Worm (Caenorhabditis elegans) whole organism, young adult: ENCODE measurements around the gene atp-4.

Experiments used
- B0019.2 ChIP-seq: fragments of 200-800 bp; sonication (Bioruptor generic); conservative IDR thresholded peaks from 2 replicates; pipeline ENCODE4 v1.3.6; 2022; ENCODE audit warnings: missing genetic modification reagents, missing genetic modification characterization, missing compliant biosample characterization
- B0035.1 ChIP-seq: sonication (generic microtip); optimal IDR thresholded peaks from 2 replicates; lab custom pipeline; 2016; ENCODE audit warnings: missing genetic modification characterization, mild to moderate bottlenecking, missing compliant biosample characterization, missing genotype, missing genetic modification reagents
- C06A6.2 ChIP-seq: fragments of 200-800 bp; sonication (Bioruptor generic); conservative IDR thresholded peaks from 2 replicates; pipeline ENCODE4 v1.3.6; 2022; ENCODE audit warnings: missing genetic modification characterization, missing compliant biosample characterization
- C17E4.6 ChIP-seq: fragments of 200-800 bp; sonication (Bioruptor generic); IDR thresholded peaks from 2 replicates; pipeline ENCODE4 v1.3.6; 2022; ENCODE audit warnings: missing genetic modification reagents, missing genetic modification characterization, missing compliant biosample characterization
- F22D6.2 ChIP-seq: sonication (generic microtip); optimal IDR thresholded peaks from 2 replicates; lab custom pipeline; 2016; ENCODE audit warnings: mild to moderate bottlenecking, missing genetic modification characterization, missing compliant biosample characterization
- F39B2.1 ChIP-seq: fragments of 200-800 bp; sonication (Bioruptor generic); IDR thresholded peaks from 2 replicates; pipeline ENCODE4 v1.3.6; 2022; ENCODE audit warnings: missing genetic modification reagents, missing genetic modification characterization, missing compliant biosample characterization
- F57C9.4 ChIP-seq: sonication (generic microtip); optimal IDR thresholded peaks from 2 replicates; lab custom pipeline; 2017; ENCODE audit warnings: mild to moderate bottlenecking, missing genetic modification characterization, missing compliant biosample characterization
- T26A5.8 ChIP-seq: sonication (generic microtip); optimal IDR thresholded peaks from 2 replicates; lab custom pipeline; 2016; ENCODE audit warnings: missing genetic modification characterization, missing compliant biosample characterization
- Y95B8A.8 ChIP-seq: fragments of 200-800 bp; sonication (Bioruptor generic); IDR thresholded peaks from 2 replicates; pipeline ENCODE4 v1.3.6; 2022; ENCODE audit warnings: missing genetic modification reagents, missing genetic modification characterization, missing compliant biosample characterization
- ZK185.1 ChIP-seq: sonication (generic microtip); optimal IDR thresholded peaks from 2 replicates; lab custom pipeline; 2016; ENCODE audit warnings: mild to moderate bottlenecking, missing genetic modification characterization, missing compliant biosample characterization; ENCODE audit not compliant: poor library complexity, severe bottlenecking
- ama-1 ChIP-seq, 3 experiments: fragments of 150-350 bp in 1 of 3; sonication (generic microtip) in 2 of 3; optimal IDR thresholded peaks; 2 replicates each; lab custom pipeline; 2014 to 2018; ENCODE audit warnings: missing biosample characterization in 2 of 3, missing genetic modification characterization in 2 of 3, missing genetic modification reagents in 2 of 3
- aptf-2 ChIP-seq: fragments of 200-800 bp; sonication (Bioruptor generic); conservative IDR thresholded peaks from 2 replicates; pipeline ENCODE4 v1.3.6; 2022; ENCODE audit warnings: missing genetic modification reagents, missing genetic modification characterization, missing compliant biosample characterization
- aptf-3 ChIP-seq: fragments of 200-800 bp; sonication (Bioruptor generic); IDR thresholded peaks from 2 replicates; pipeline ENCODE4 v1.3.6; 2022; ENCODE audit warnings: missing genetic modification characterization, missing compliant biosample characterization
- atf-7 ChIP-seq: sonication (generic microtip); optimal IDR thresholded peaks from 2 replicates; lab custom pipeline; 2017; ENCODE audit warnings: mild to moderate bottlenecking, missing genetic modification characterization, missing compliant biosample characterization
- attf-3 ChIP-seq: fragments of 200-800 bp; sonication (Bioruptor generic); conservative IDR thresholded peaks from 2 replicates; pipeline ENCODE4 v1.3.6; 2022; ENCODE audit warnings: missing genetic modification reagents, missing genetic modification characterization, missing compliant biosample characterization
- attf-5 ChIP-seq: fragments of 200-800 bp; sonication (Bioruptor generic); optimal IDR thresholded peaks from 2 replicates; lab custom pipeline; 2018; ENCODE audit warnings: mild to moderate bottlenecking, missing genetic modification characterization, missing compliant biosample characterization
- bed-1 ChIP-seq: fragments of 200-800 bp; sonication (Bioruptor generic); IDR thresholded peaks from 2 replicates; pipeline ENCODE4 v1.3.6; 2022; ENCODE audit warnings: missing genetic modification reagents, missing genetic modification characterization, missing compliant biosample characterization
- bed-2 ChIP-seq: fragments of 200-800 bp; sonication (Bioruptor generic); IDR thresholded peaks from 2 replicates; pipeline ENCODE4 v1.3.6; 2022; ENCODE audit warnings: missing genetic modification reagents, missing genetic modification characterization, missing compliant biosample characterization
- cebp-2 ChIP-seq: fragments of 200-800 bp; sonication (Bioruptor generic); IDR thresholded peaks from 2 replicates; pipeline ENCODE4 v1.3.6; 2022; ENCODE audit warnings: missing genetic modification characterization, missing compliant biosample characterization
- chd-7 ChIP-seq: sonication (generic microtip); optimal IDR thresholded peaks from 2 replicates; lab custom pipeline; 2016; ENCODE audit warnings: mild to moderate bottlenecking, missing genetic modification characterization, moderate library complexity, missing compliant biosample characterization
- die-1 ChIP-seq: sonication (generic microtip); optimal IDR thresholded peaks from 2 replicates; lab custom pipeline; 2016; ENCODE audit warnings: missing genotype, mild to moderate bottlenecking, missing genetic modification characterization, missing compliant biosample characterization
- dox-1 ChIP-seq: fragments of 200-800 bp; sonication (Bioruptor generic); IDR thresholded peaks from 2 replicates; pipeline ENCODE4 v1.3.6; 2022; ENCODE audit warnings: missing genetic modification reagents, missing genetic modification characterization, missing compliant biosample characterization
- efl-1 ChIP-seq: fragments of 150-350 bp; optimal IDR thresholded peaks from 2 replicates; lab custom pipeline; 2014; ENCODE audit warnings: missing biosample characterization, missing genetic modification reagents, missing genetic modification characterization
- him-1 ChIP-seq: sonication (generic microtip); optimal IDR thresholded peaks from 2 replicates; lab custom pipeline; 2016; ENCODE audit warnings: missing genotype, missing genetic modification reagents, missing genetic modification characterization, missing compliant biosample characterization
- let-607 ChIP-seq, 2 experiments: fragments of 200-800 bp in 1 of 2; sonication (Bioruptor generic) in 1 of 2; sonication (generic microtip) in 1 of 2; optimal IDR thresholded peaks; 2 replicates each; lab custom pipeline; 2016 to 2018; ENCODE audit warnings: mild to moderate bottlenecking in 2 of 2, missing compliant biosample characterization in 2 of 2, missing genetic modification characterization in 2 of 2, moderate library complexity in 2 of 2, missing genotype in 1 of 2
- lin-54 ChIP-seq: fragments of 200-800 bp; sonication (Bioruptor generic); optimal IDR thresholded peaks from 2 replicates; lab custom pipeline; 2018; ENCODE audit warnings: mild to moderate bottlenecking, missing genetic modification characterization, missing compliant biosample characterization
- lsl-1 ChIP-seq: fragments of 200-800 bp; sonication (Bioruptor generic); optimal IDR thresholded peaks from 2 replicates; lab custom pipeline; 2018; ENCODE audit warnings: mild to moderate bottlenecking, missing genetic modification characterization, moderate library complexity, missing compliant biosample characterization
- madf-3 ChIP-seq: fragments of 200-800 bp; sonication (Bioruptor generic); IDR thresholded peaks from 2 replicates; pipeline ENCODE4 v1.3.6; 2022; ENCODE audit warnings: missing genetic modification reagents, missing genetic modification characterization, missing compliant biosample characterization
- madf-8 ChIP-seq: fragments of 200-800 bp; sonication (Bioruptor generic); conservative IDR thresholded peaks from 2 replicates; pipeline ENCODE4 v1.3.6; 2022; ENCODE audit warnings: missing genetic modification reagents, missing genetic modification characterization, missing compliant biosample characterization
- mcd-1 ChIP-seq: fragments of 200-800 bp; sonication (Bioruptor generic); IDR thresholded peaks from 2 replicates; pipeline ENCODE4 v1.3.6; 2022; ENCODE audit warnings: missing genetic modification reagents, missing genetic modification characterization, missing compliant biosample characterization
- mes-4 ChIP-seq: sonication (generic microtip); optimal IDR thresholded peaks from 2 replicates; lab custom pipeline; 2016; ENCODE audit warnings: missing genotype, missing genetic modification characterization, missing compliant biosample characterization
- nfyb-1 ChIP-seq: fragments of 200-800 bp; sonication (Bioruptor generic); IDR thresholded peaks from 2 replicates; pipeline ENCODE4 v1.3.6; 2022; ENCODE audit warnings: missing genetic modification reagents, missing genetic modification characterization, missing compliant biosample characterization
- nhr-120 ChIP-seq: fragments of 200-800 bp; sonication (Bioruptor generic); IDR thresholded peaks from 2 replicates; pipeline ENCODE4 v1.3.6; 2022; ENCODE audit warnings: missing genetic modification characterization, missing compliant biosample characterization
- nhr-90 ChIP-seq: sonication (generic microtip); optimal IDR thresholded peaks from 2 replicates; lab custom pipeline; 2016; ENCODE audit warnings: missing genotype, mild to moderate bottlenecking, missing genetic modification characterization, missing compliant biosample characterization
- snpc-1.3 ChIP-seq: sonication (generic microtip); optimal IDR thresholded peaks from 2 replicates; lab custom pipeline; 2017; ENCODE audit warnings: missing genetic modification characterization, mild to moderate bottlenecking, missing compliant biosample characterization, antibody characterized with exemption, moderate library complexity, missing genotype, missing genetic modification reagents; ENCODE audit not compliant: insufficient read depth
- snpc-3.4 ChIP-seq: sonication (generic microtip); optimal IDR thresholded peaks from 2 replicates; lab custom pipeline; 2017; ENCODE audit warnings: missing genetic modification characterization, mild to moderate bottlenecking, missing compliant biosample characterization, antibody characterized with exemption, moderate library complexity, missing genotype, missing genetic modification reagents
- ztf-25 ChIP-seq: fragments of 200-800 bp; sonication (Bioruptor generic); IDR thresholded peaks from 2 replicates; pipeline ENCODE4 v1.3.6; 2022; ENCODE audit warnings: missing genetic modification reagents, missing genetic modification characterization, missing compliant biosample characterization
- ztf-28 ChIP-seq: fragments of 200-800 bp; sonication (Bioruptor generic); IDR thresholded peaks from 2 replicates; pipeline ENCODE4 v1.3.6; 2022; ENCODE audit warnings: missing genetic modification reagents, missing genetic modification characterization, missing compliant biosample characterization

The atp-4 gene

ce11 chrV:6467676-6468075 is 40.8 kb upstream of the atp-4 start:
- TF ChIP-seq T26A5.8 (tag; lab: Kevin White, UChicago) = no peak
- no peak for TF ChIP-seq aptf-3
- no peak for TF ChIP-seq nfyb-1 (GFP tag; lab: Robert Waterston, UW)
- no peak for TF ChIP-seq F39B2.1 (GFP tag; lab: Robert Waterston, UW)
- TF ChIP-seq mes-4 (tag; lab: Kevin White, UChicago) = no peak
- TF ChIP-seq madf-3 (GFP tag; lab: Robert Waterston, UW) = no peak
- no peak for TF ChIP-seq ztf-25 (GFP tag; lab: Robert Waterston, UW)
- no peak for TF ChIP-seq lin-54
- no peak for TF ChIP-seq dox-1 (GFP tag; lab: Robert Waterston, UW)
- TF ChIP-seq snpc-3.4 (tag; lab: Kevin White, UChicago) = no peak
- TF ChIP-seq C06A6.2 (GFP tag; lab: Robert Waterston, UW) = no peak
- no peak for TF ChIP-seq snpc-1.3
- TF ChIP-seq lsl-1 (GFP tag; lab: Kevin White, UChicago) = no peak
- TF ChIP-seq attf-3 = no peak
- TF ChIP-seq atf-7 (tag; lab: Kevin White, UChicago) = no peak
- TF ChIP-seq ZK185.1 (tag; lab: Kevin White, UChicago) = no peak
- TF ChIP-seq F57C9.4 (tag; lab: Kevin White, UChicago) = no peak
- no peak for TF ChIP-seq ztf-28 (GFP tag; lab: Robert Waterston, UW)
- TF ChIP-seq, all 124 proteins: peak for 0

- TF ChIP-seq chd-7 (tag; lab: Kevin White, UChicago) (no peak), T26A5.8 (tag; lab: Kevin White, UChicago) (no peak), attf-3 (no peak), F22D6.2 (tag; lab: Kevin White, UChicago) (no peak), him-1 (no peak), cebp-2 (GFP tag; lab: Robert Waterston, UW) (no peak), die-1 (tag; lab: Kevin White, UChicago) (no peak), ZK185.1 (tag; lab: Kevin White, UChicago) (no peak), nhr-90 (no peak), bed-2 (no peak), atf-7 (tag; lab: Kevin White, UChicago) (no peak), bed-1 (GFP tag; lab: Robert Waterston, UW) (no peak), attf-5 (GFP tag; lab: Kevin White, UChicago) (no peak), efl-1 (GFP tag; lab: Kevin White, UChicago) (no peak)
- TF ChIP-seq, all 124 proteins: peak for 0
These were observed 37.9 kb upstream of the atp-4 start, which contains the start of gene unc-83 for ce11 chrV:6464765-6465164. Gene unc-83, plus strand, starts transcription at chrV:6465065.

- no peak for TF ChIP-seq B0035.1 (tag; lab: Kevin White, UChicago)
- TF ChIP-seq nhr-120 = no peak
- no peak for TF ChIP-seq let-607 (tag; optimal IDR thresholded peaks at IDR 0.05; lab: Kevin White, UChicago)
- no peak for TF ChIP-seq madf-8 (GFP tag; lab: Robert Waterston, UW)
- no peak for TF ChIP-seq mcd-1 (GFP tag; lab: Robert Waterston, UW)
- no peak for TF ChIP-seq cebp-2 (GFP tag; lab: Robert Waterston, UW)
- TF ChIP-seq B0019.2 = no peak
- TF ChIP-seq lsl-1 (GFP tag; lab: Kevin White, UChicago) = no peak
- TF ChIP-seq ama-1 (optimal IDR thresholded peaks at IDR 0.05; lab: Kevin White, UChicago) = no peak
- TF ChIP-seq ama-1 (GFP tag; optimal IDR thresholded peaks at IDR 0.05; lab: Kevin White, UChicago) = no peak
- TF ChIP-seq C17E4.6 (GFP tag; lab: Robert Waterston, UW) = no peak
- TF ChIP-seq aptf-2 (GFP tag; lab: Robert Waterston, UW) = no peak
- no peak for TF ChIP-seq ztf-28 (GFP tag; lab: Robert Waterston, UW)
- TF ChIP-seq Y95B8A.8 = no peak
- TF ChIP-seq nhr-90 = no peak
- TF ChIP-seq, all 124 proteins: peak for 0
These were observed 37.3 kb upstream of the atp-4 start for ce11 chrV:6464238-6464637.
